Worm (Caenorhabditis elegans): ENCODE data around the gene pgp-7.

DNA sequence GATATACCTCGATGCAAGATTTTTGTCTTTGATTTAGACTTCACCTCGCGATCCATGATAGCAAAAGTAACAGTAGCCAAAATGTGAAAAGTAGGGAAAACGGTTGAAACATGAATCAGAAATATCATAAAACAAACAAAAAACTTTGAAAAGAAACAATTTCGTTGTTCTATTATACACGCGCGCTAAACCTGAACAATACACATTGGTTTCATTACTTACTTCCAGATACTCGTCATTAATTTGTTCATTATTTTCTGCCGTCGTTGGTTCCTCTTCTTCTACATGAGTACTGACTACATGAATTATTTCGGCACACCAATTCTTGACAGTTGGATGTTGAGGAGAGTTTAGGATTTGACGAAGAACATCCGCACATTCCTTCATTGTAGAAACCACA lies 49.5 kb downstream of the pgp-7 start, which contains the start of gene F31B12.3:
- TF ChIP-seq ZK546.5 (tag; optimal IDR thresholded peaks at IDR 0.05) (no peak), aly-2 (tag; optimal IDR thresholded peaks at IDR 0.05) (no peak), nhr-76 (tag; optimal IDR thresholded peaks at IDR 0.05) (no peak)

Measured in whole organism, L4 larva.